Fruit fly (Drosophila melanogaster) Kc167 (cell line): ENCODE data around the gene syd.

ENCODE experiments used
- Myc ChIP-seq: fragments of >200 bp; optimal IDR thresholded peaks from 2 replicates; lab custom pipeline; 2017; ENCODE audit warnings: missing external identifiers
- Sin3A ChIP-seq: fragments of >200 bp; optimal IDR thresholded peaks from 2 replicates; lab custom pipeline; 2018; ENCODE audit warnings: missing external identifiers
- h ChIP-seq: fragments of >200 bp; optimal IDR thresholded peaks from 3 replicates; lab custom pipeline; 2018; ENCODE audit warnings: missing external identifiers
- insv ChIP-seq: fragments of >200 bp; optimal IDR thresholded peaks from 3 replicates; lab custom pipeline; 2018; ENCODE audit warnings: missing external identifiers
- psq ChIP-seq: fragments of >200 bp; optimal IDR thresholded peaks from 2 replicates; lab custom pipeline; 2017; ENCODE audit warnings: missing external identifiers
- ttk ChIP-seq: sonication (Bioruptor generic); optimal IDR thresholded peaks from 2 replicates; lab custom pipeline; 2017; ENCODE audit warnings: missing external identifiers

syd gene

DNA sequence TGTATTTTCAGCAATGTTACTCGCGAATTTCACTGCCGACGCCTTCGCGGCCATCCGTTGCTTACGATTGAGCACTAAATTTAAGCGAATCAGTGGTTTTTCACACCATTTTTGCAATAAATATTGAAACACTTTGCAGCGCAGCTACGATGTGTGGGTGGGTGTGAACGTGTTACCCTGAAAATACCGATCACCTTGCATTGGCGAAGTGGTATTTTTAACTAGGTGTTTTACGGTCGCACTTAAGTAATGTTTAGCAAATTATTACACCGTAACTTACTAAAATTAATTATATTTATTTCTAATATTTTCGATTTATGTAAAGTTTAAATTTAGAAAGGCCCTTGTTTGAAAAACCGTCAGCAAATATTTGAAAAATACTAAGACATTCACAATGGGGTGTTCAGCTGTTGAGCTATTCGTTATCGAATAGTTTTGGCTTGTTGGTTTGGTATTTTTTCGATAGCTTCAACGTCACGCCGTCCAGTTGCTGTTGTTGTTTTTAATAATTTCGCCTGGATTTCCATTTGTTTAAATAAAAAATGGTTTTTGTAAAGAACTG is at the start of gene syd, which contains the start of gene Srp9:
syd (minus strand) TSS at position 188 of the 562 bp plus-strand sequence.
Srp9 (plus strand) TSS at position 441 of the 562 bp plus-strand sequence.
- no peak for TF ChIP-seq h

DNA sequence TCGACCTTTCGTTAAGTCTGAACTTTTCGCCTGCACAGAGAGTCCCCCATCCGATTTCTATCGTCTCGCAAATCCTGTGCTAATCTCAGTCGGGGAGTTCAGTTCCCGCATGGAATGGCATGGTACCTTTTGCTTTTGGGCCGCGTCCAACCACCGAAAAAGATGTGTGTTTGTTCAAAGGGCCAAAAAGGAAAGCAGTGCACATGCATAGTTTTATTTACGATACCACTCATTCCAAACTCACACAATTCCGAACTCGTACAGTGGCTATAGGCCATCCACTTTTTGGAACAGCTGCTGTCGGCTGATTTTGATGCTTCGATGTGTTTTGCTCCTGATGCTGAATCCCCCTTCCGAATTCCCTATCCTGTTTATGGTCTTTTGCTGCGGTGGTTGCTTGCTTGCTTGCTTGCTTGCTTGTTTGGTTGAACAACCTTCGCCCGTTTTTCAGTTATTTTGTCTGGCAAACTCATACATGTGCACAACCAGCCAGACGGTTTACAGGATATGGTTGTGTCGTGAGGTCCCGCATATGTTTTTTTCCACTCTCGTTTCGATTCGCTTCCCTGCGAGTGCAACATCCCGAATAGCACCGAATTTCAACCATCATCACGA is 48.8 kb upstream of the syd start:
- TF ChIP-seq ttk = no peak
- TF ChIP-seq Myc (lab: Kevin White, UChicago) = no peak
- TF ChIP-seq h = no peak
- TF ChIP-seq insv (lab: Kevin White, UChicago) = no peak
- TF ChIP-seq psq (lab: Kevin White, UChicago) = no peak
- no peak for TF ChIP-seq Sin3A

DNA sequence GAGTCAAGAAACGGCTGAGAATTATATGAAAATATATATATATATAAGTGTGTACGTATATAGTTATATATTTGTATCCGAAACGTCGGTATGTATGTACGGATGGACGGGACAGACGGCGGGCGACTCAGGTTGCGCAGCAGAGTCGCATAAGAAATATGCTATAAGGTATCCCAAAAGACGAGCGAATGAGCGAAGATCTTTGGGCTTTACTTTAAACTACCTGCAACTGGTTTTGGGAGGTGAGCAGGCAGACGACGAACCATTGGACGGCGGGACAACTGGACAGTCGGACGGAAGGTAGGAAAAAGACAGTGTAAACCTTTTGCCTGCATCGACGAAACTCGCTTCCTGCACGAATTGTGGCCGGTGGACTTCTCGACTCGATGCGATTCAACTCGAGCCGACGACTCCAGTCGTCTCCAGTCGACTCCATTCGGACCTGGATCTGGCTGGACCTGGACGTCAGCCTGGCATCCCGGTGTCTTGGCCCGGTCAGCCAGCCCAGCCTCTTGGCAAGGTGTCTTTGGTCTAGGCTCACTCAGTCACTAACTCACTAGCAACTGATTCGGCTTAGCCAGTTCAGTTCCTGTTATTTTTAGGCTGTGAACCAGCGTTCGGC is 47.8 kb upstream of the syd start:
- TF ChIP-seq insv (lab: Kevin White, UChicago) = no peak

DNA sequence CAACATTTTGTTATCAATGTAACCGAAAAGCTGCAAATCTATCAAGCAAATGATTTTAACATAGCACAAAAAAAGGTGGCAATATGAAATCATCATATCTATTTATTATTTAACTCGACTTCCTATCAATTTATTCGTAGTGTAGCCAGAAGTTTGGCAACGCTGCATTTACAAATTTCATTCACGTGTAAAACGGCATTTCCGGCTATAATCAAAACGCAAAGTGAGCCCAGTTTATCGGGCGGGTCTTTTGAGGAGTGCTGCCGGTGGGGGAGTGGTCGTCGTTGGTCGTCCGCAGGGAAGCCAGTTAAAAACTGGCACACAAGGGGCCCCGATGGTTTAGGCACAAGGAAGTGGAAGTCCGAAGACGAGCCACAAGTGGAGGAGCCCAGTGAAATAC is 46.0 kb upstream of the syd start:
- TF ChIP-seq insv (lab: Kevin White, UChicago) (no peak), Myc (lab: Kevin White, UChicago) (no peak), ttk (no peak), Sin3A (no peak), h (no peak), psq (lab: Kevin White, UChicago) (no peak)

DNA sequence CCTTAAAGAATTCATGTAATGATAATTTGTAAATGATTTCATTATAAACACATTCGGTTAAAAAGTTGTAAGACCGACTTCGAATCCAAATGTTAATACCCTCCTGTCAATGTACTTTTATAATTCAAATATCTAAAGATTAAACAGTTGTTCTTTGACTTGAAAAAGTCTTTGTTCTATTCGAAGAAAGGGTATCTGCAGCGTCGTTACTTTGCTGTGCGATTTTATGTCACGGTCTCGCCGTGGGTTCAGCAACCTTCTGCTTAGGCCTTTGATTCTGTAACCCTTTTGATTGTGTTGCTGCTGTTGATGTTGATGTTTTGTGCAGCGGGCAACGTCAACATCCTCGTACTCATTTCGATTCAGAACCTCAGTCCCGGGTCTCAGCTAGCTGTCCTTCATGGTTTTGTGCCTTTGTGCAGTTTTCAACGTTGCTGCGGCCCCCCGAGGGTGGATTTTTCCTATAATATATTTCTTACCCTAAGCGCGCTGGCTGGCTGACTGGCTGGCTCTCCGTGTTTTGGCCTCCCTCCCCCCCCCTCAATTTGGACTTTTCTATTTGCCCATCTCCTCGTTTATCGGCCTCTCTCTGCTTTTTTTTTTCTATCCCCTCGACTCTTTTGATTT is 45.4 kb upstream of the syd start:
- TF ChIP-seq h (no peak), Myc (lab: Kevin White, UChicago) (no peak), ttk (no peak), insv (lab: Kevin White, UChicago) (no peak), Sin3A (no peak), psq (lab: Kevin White, UChicago) (no peak)

DNA sequence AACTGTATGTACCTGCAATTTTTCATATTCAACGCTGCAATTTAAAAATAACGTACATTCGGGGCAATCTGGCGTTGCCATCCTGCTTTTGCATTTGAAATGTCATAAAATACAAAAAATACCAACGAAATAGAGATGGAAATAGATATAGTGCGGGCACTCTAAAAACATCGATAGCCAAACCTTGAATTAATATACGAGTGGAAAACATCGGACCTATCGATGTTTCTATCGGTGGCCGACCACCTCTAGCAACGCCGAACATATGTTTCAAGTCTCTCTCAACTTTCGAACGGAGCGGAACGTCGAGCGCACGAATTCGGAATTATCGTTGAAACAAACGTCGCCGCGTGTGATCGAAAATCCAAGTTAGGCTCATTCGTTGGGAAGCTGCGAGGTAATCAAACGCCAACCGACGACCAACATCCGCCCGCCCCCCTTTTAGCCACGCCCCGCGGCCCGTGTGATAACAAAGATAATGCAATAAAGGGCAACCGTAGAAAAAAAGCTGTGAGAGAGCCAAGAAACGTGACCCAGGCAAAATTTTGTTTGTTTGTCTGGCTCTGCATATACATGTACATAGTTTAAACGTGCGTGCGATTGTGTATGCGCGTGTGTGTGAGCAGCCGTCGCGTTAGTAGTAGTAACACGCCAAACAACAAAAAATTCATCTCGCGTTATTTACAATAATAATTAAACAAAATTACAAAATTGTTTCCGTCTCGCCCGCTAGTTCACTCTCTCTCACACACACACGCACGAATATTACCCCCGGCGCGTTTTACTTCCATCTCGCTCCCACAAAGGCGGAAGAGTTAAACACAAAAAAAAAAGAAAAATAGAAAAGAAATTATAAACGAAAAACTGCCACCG is 43.1 kb upstream of the syd start, which contains the start of gene nmo:
nmo (plus strand) TSS at position 270 of the 873 bp plus-strand sequence.
- TF ChIP-seq psq (lab: Kevin White, UChicago) (no peak), h (no peak), ttk (no peak), Sin3A (no peak), Myc (lab: Kevin White, UChicago) (no peak)

DNA sequence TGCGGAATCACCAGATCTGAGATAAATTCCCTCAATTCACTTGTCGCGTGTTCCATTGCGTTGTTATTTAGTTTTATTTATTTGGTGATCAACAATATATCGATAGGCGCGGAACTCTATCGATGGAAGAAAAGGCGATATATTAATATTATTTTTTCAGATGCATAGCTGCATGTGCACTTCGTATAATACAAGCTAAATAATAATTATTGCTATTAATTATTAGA is 42.5 kb upstream of the syd start, which contains the start of gene Pop4:
Pop4 (minus strand) TSS at position 101 of the 227 bp plus-strand sequence.
- no peak for TF ChIP-seq h
- TF ChIP-seq insv (lab: Kevin White, UChicago) = no peak
- TF ChIP-seq Sin3A = no peak
- no peak for TF ChIP-seq Myc (lab: Kevin White, UChicago)
- TF ChIP-seq ttk = no peak
- TF ChIP-seq psq (lab: Kevin White, UChicago) = no peak

DNA sequence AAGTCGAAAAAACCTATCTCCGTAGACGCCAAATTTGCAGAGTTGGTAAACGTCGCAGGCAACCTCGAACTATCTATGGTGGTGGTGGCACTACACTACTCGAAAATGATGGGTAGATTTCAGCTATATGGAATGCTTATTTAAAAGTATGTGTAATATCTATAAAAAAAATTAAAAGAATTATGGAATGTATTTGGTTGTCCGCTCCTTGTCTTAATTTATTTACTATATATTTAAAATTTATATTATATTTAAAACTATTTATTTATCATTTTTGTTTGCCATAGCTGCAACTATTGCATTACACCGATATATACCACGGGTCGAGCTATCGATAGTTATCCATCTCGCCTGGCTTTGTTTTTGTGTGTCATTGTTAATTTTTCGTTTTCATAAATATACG is 40.2 kb upstream of the syd start, which contains the start of the genes HP4 and CG8209:
HP4 (minus strand) TSS at position 74 of the 403 bp plus-strand sequence.
CG8209 (plus strand) TSS at position 326 of the 403 bp plus-strand sequence.
- no peak for TF ChIP-seq h
- TF ChIP-seq Sin3A = no peak
- no peak for TF ChIP-seq ttk
- no peak for TF ChIP-seq Myc (lab: Kevin White, UChicago)
- no peak for TF ChIP-seq insv (lab: Kevin White, UChicago)
- TF ChIP-seq psq (lab: Kevin White, UChicago) = no peak

DNA sequence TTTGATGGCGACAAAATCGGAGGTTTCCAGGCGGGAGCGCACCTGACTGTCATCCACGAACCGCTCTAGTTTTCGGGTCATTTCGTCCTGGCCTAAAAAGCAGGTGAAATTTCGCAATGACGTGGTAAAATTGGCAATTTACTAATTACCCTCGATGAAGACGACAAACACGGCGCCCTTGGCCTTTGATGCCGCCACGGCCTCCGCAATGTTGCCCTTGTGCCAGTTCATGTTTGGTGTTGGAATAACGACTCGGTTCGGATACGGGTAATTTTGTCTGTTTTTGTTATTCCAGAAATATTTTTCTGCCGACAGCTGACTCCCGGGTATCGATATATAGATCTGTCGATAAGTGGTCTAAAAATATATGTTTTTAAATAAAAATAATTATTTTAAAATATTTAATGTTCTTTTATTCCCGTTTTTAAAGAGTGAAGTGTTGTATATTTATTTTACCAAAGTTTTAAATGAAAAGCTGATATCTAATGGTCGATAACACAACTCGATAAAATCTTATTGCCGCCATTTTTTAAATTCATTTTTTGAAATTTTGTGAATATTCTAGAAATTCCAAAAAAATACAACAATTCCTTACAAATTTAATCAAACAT is 38.9 kb upstream of the syd start, which contains the start of gene CG8042:
CG8042 (minus strand) TSS at position 321 of the 611 bp plus-strand sequence.
- TF ChIP-seq Myc (lab: Kevin White, UChicago) = no peak
- TF ChIP-seq insv (lab: Kevin White, UChicago) = no peak
- no peak for TF ChIP-seq h
- no peak for TF ChIP-seq ttk
- no peak for TF ChIP-seq Sin3A
- TF ChIP-seq psq (lab: Kevin White, UChicago) = no peak

DNA sequence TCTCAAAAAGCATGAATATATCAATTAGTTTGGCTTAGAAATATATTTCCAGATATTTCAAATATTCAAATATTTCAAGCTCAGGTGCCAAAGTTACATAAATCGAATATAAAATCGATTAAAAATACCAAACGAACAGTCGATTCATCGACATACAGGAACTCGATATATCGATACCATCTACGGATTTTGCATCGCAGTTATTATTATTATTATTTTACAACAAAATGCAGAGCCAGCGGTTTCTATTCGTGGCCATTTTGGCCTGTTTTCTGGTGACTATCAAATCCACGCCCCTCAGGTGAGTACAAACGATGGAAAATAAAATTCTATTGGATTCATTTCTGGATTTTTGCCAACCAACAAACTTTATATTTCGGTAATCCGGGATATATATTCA is 34.5 kb upstream of the syd start, which contains the start of gene RNaseX25:
RNaseX25 (plus strand) TSS at position 147 of the 400 bp plus-strand sequence.
- TF ChIP-seq Sin3A (no peak), insv (lab: Kevin White, UChicago) (no peak), ttk (no peak), Myc (lab: Kevin White, UChicago) (no peak), psq (lab: Kevin White, UChicago) (no peak), h (no peak)

DNA sequence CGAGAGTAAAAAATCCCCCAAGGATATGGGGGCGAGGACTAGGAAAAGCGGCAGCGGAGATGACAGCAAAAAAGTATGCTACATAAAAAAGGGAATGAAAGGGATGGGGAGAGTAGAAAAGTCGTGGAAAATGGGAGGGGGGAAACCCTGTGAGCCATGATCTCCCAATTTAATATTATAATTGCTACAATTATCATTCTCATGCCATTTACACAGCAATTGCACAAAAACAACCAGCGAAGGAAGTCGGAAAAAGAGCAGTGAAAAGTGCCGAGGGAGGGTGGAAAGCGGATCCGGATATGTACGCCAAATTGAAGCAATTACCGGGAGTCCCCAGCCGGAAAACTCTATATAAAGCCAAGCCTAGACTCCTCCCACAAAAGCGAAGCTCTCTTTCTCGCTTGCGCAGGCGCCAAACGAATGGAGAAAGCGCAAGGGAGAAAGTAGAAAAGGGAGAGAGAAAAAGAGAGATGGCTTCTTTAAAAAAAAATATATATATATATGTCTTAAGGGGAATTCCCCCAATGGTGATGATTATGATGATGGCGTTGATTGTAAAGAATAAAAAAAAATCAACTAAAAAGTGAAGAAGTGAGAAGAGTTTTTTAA is 32.6 kb upstream of the syd start:
- TF ChIP-seq ttk (no peak), psq (lab: Kevin White, UChicago) (no peak), h (no peak), Myc (lab: Kevin White, UChicago) (no peak), Sin3A (no peak), insv (lab: Kevin White, UChicago) (no peak)
